Worm (Caenorhabditis elegans) whole organism, L1 larva: ENCODE data around the gene srt-56.

ENCODE experiments used
- aly-2 ChIP-seq: fragments of 150-350 bp; optimal IDR thresholded peaks from 2 replicates; lab custom pipeline; 2014; ENCODE audit warnings: missing biosample characterization, missing genetic modification characterization
- ceh-82 ChIP-seq, 3 experiments: fragments of 150-350 bp in 1 of 3; sonication (generic microtip) in 2 of 3; optimal IDR thresholded peaks; 2 replicates each; lab custom pipeline; 2014 to 2017; ENCODE audit warnings: missing biosample characterization in 3 of 3, missing genetic modification characterization in 3 of 3
- efl-3 ChIP-seq: fragments of 200-800 bp; sonication (Bioruptor generic); optimal IDR thresholded peaks from 2 replicates; lab custom pipeline; 2018; ENCODE audit warnings: mild to moderate bottlenecking, missing genetic modification characterization, missing compliant biosample characterization
- elt-2 ChIP-seq: sonication (generic microtip); optimal IDR thresholded peaks from 2 replicates; lab custom pipeline; 2016; ENCODE audit warnings: missing genetic modification characterization, mild to moderate bottlenecking, inconsistent platforms, missing compliant biosample characterization, missing genetic modification reagents
- hlh-17 ChIP-seq: fragments of 200-800 bp; sonication (Bioruptor generic); optimal IDR thresholded peaks from 2 replicates; lab custom pipeline; 2018; ENCODE audit warnings: missing genetic modification characterization, mild to moderate bottlenecking, missing compliant biosample characterization, moderate library complexity, borderline replicate concordance
- isw-1 ChIP-seq: fragments of 200-800 bp; sonication (Bioruptor generic); IDR thresholded peaks from 2 replicates; pipeline ENCODE4 v1.3.6; 2022; ENCODE audit warnings: missing genetic modification characterization, missing compliant biosample characterization
- lin-39 ChIP-seq: fragments of 150-350 bp; optimal IDR thresholded peaks from 2 replicates; lab custom pipeline; 2014; ENCODE audit warnings: missing biosample characterization, missing genetic modification reagents, missing genetic modification characterization
- nhr-28 ChIP-seq: fragments of 150-350 bp; optimal IDR thresholded peaks from 2 replicates; lab custom pipeline; 2014; ENCODE audit warnings: missing biosample characterization, missing genetic modification characterization
- nhr-76 ChIP-seq: sonication (generic microtip); optimal IDR thresholded peaks from 2 replicates; lab custom pipeline; 2017; ENCODE audit warnings: missing biosample characterization, missing genetic modification characterization
- pqm-1 ChIP-seq: sonication (generic microtip); optimal IDR thresholded peaks from 3 replicates; lab custom pipeline; 2017; ENCODE audit warnings: missing biosample characterization, missing genetic modification characterization
- xbp-1 ChIP-seq: sonication (generic microtip); optimal IDR thresholded peaks from 2 replicates; lab custom pipeline; 2016; ENCODE audit warnings: missing genetic modification characterization, missing compliant biosample characterization
- zip-4 ChIP-seq: fragments of 200-800 bp; sonication (Bioruptor generic); optimal IDR thresholded peaks from 2 replicates; lab custom pipeline; 2018; ENCODE audit warnings: mild to moderate bottlenecking, missing genetic modification characterization, moderate library complexity, missing compliant biosample characterization

DNA sequence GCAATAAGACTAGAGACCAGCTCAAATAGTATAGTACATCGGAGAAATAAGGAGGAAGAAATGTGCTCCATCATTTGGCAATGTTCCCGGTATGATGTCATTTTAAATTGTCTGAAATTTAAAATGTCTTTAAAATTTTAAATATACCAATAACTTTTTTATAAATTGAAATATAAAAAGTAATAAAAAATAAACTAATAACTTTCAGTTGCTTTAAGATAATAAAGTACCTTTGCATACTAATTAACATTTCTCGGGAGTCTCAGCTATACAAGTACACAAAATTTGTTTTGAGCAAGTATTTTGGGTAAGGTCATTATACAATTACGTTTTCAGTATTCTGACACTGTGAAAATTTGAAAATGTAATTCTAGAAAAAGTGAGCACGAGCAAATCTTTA, 30.2 kb upstream of the srt-56 start, which contains the start of gene srab-6:
- TF ChIP-seq ceh-82 (tag; optimal IDR thresholded peaks at IDR 0.05; lab: Kevin White, UChicago), result no peak
- TF ChIP-seq xbp-1 (tag; lab: Kevin White, UChicago), result no peak
- no peak for TF ChIP-seq zip-4
- TF ChIP-seq aly-2 (tag; lab: Kevin White, UChicago), result no peak
- no peak for TF ChIP-seq nhr-28 (tag; lab: Kevin White, UChicago)
- no peak for TF ChIP-seq elt-2 (tag; lab: Kevin White, UChicago)
- no peak for TF ChIP-seq efl-3 (GFP tag; lab: Kevin White, UChicago)
- TF ChIP-seq pqm-1 (tag; lab: Kevin White, UChicago), result no peak
- no peak for TF ChIP-seq lin-39 (tag; lab: Kevin White, UChicago)
- no peak for TF ChIP-seq hlh-17 (GFP tag; lab: Kevin White, UChicago)
- TF ChIP-seq nhr-76, result no peak
- no peak for TF ChIP-seq isw-1 (GFP tag; lab: Robert Waterston, UW)
